Worm (Caenorhabditis elegans): Measurements from ENCODE around the gene trpl-2.
"Not testable (repeated sequence)": the region's sequence is repeated elsewhere in the genome, so short reads cannot be mapped to it uniquely, and the experiment has no call there.

ce11 chrIV:4348146-4348545 is 21.7 kb downstream of the trpl-2 start, which contains the start of gene W03B1.5:
- TF ChIP-seq nhr-11 (tag; optimal IDR thresholded peaks at IDR 0.05); lin-11 (tag; optimal IDR thresholded peaks at IDR 0.05); pha-4 (tag; optimal IDR thresholded peaks at IDR 0.05); pqm-1 (tag; optimal IDR thresholded peaks at IDR 0.05); ama-1 (optimal IDR thresholded peaks at IDR 0.05); ceh-34 (tag; optimal IDR thresholded peaks at IDR 0.05); ahr-1 (tag; optimal IDR thresholded peaks at IDR 0.05); dmd-4 (tag; optimal IDR thresholded peaks at IDR 0.05; ENCODE audit: borderline replicate concordance); pros-1 (tag; optimal IDR thresholded peaks at IDR 0.05); elt-2 (tag; optimal IDR thresholded peaks at IDR 0.05); pha-2 (tag; optimal IDR thresholded peaks at IDR 0.05): not testable (repeated sequence)
